Fruit fly (Drosophila melanogaster): ENCODE results near the gene Cds.

Gene Cds

dm6 chr3L:8156199-8156598, 28.6 kb downstream of the Cds start:
- TF ChIP-seq CG34367 (tag; optimal IDR thresholded peaks at IDR 0.05) (no peak), CG4496 (GFP tag; IDR thresholded peaks at IDR 0.05) (peak; percentile 45; the same call in 1 of the 3 replicates), Ets98B (GFP tag; IDR thresholded peaks at IDR 0.05) (peak; percentile 18; the same call in 1 of the 2 replicates), Pif1B (GFP tag; optimal IDR thresholded peaks at IDR 0.05) (no peak), CG9948 (tag; optimal IDR thresholded peaks at IDR 0.05) (no peak), CG12605 (GFP tag; IDR thresholded peaks at IDR 0.05) (no peak), CG32121 (GFP tag; IDR thresholded peaks at IDR 0.05) (no peak), CG10348 (GFP tag; IDR thresholded peaks at IDR 0.05) (no peak), D1 (tag; optimal IDR thresholded peaks at IDR 0.05) (no peak), gl (tag; optimal IDR thresholded peaks at IDR 0.05) (no peak), CG8159 (tag; optimal IDR thresholded peaks at IDR 0.05) (peak; percentile 45), rn (GFP tag; IDR thresholded peaks at IDR 0.05) (no peak), CG14655 (GFP tag; optimal IDR thresholded peaks at IDR 0.05) (no peak), CG13204 (GFP tag; optimal IDR thresholded peaks at IDR 0.05) (no peak), CG8301 (tag; optimal IDR thresholded peaks at IDR 0.05) (peak; percentile 26), CG17806 (tag; optimal IDR thresholded peaks at IDR 0.05) (peak; percentile 22), CG15710 (tag; optimal IDR thresholded peaks at IDR 0.05) (peak; percentile 21), EcR (GFP tag; optimal IDR thresholded peaks at IDR 0.05) (no peak), fd96Ca (GFP tag; IDR thresholded peaks at IDR 0.05) (0 out of 3 replicates have a peak, but pooled peaks have one; percentile 43), Pif1A (GFP tag; optimal IDR thresholded peaks at IDR 0.05) (no peak), Snoo (tag; optimal IDR thresholded peaks at IDR 0.05) (peak; percentile 11)

- TF ChIP-seq CG8301 (tag; optimal IDR thresholded peaks at IDR 0.05) (peak; percentile 5), CG15710 (tag; optimal IDR thresholded peaks at IDR 0.05) (peak; percentile 68), CG17806 (tag; optimal IDR thresholded peaks at IDR 0.05) (peak; percentile 31), rn (GFP tag; IDR thresholded peaks at IDR 0.05) (no peak), Pif1B (GFP tag; optimal IDR thresholded peaks at IDR 0.05) (peak; percentile 46), EcR (GFP tag; optimal IDR thresholded peaks at IDR 0.05) (peak; percentile 48), CG32121 (GFP tag; IDR thresholded peaks at IDR 0.05) (0 out of 2 replicates have a peak, but pooled peaks have one; percentile 13), CG13204 (GFP tag; optimal IDR thresholded peaks at IDR 0.05) (no peak), CG34367 (tag; optimal IDR thresholded peaks at IDR 0.05) (peak; percentile 38), fd96Ca (GFP tag; IDR thresholded peaks at IDR 0.05) (no peak), D1 (tag; optimal IDR thresholded peaks at IDR 0.05) (no peak), Ets98B (GFP tag; IDR thresholded peaks at IDR 0.05) (no peak), CG8159 (tag; optimal IDR thresholded peaks at IDR 0.05) (peak; percentile 62), Pif1A (GFP tag; optimal IDR thresholded peaks at IDR 0.05) (peak; percentile 22), Snoo (tag; optimal IDR thresholded peaks at IDR 0.05) (peak; percentile 25)
These were observed 29.5 kb downstream of the Cds start for dm6 chr3L:8157079-8157478.

DNA sequence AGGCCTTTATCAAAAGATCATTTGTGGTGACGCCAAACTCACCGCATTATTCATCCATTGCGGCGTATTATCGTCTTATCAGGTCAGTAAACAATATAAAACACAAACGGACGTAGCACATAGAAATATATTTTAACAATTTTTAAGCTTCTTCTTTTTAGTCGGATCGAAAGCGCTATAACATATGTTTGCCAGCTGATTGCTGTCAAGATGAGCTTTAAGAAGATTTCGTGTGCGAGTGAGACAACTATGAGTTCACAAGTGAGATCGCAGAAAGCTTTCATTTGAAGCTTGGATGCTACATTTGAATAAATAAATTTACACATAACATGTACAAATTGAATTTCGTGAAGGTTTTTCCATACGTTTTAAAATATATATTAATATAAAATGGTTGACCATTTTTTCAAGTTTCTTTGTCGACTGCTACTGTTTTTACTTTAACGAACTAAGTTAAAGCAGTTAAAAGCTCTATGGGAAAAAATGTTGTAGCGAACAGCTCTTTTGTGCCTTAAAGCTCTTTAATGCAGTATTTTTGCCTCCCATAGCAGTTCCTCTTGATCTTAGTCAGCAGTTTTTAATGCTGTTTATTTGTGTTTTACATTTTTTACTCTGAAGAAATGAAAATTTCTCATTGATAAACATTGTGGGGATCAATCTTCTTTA, 31.3 kb downstream of the Cds start, which contains the start of gene CG42445:
Gene CG42445, minus strand, starts transcription at position 186 of the 666 bp plus-strand sequence.
- TF ChIP-seq Pif1B (GFP tag; optimal IDR thresholded peaks at IDR 0.05) (no peak), Pif1A (GFP tag; optimal IDR thresholded peaks at IDR 0.05) (no peak), rn (GFP tag; IDR thresholded peaks at IDR 0.05) (no peak), CG12605 (GFP tag; IDR thresholded peaks at IDR 0.05) (no peak), EcR (GFP tag; optimal IDR thresholded peaks at IDR 0.05) (no peak), D1 (tag; optimal IDR thresholded peaks at IDR 0.05) (no peak), CG32121 (GFP tag; IDR thresholded peaks at IDR 0.05) (no peak), fd96Ca (GFP tag; IDR thresholded peaks at IDR 0.05) (no peak), CG4496 (GFP tag; IDR thresholded peaks at IDR 0.05) (no peak), CG13204 (GFP tag; optimal IDR thresholded peaks at IDR 0.05) (no peak), gl (tag; optimal IDR thresholded peaks at IDR 0.05) (no peak), CG15710 (tag; optimal IDR thresholded peaks at IDR 0.05) (no peak), CG8159 (tag; optimal IDR thresholded peaks at IDR 0.05) (no peak), CG8301 (tag; optimal IDR thresholded peaks at IDR 0.05) (no peak), CG17806 (tag; optimal IDR thresholded peaks at IDR 0.05) (no peak), Snoo (tag; optimal IDR thresholded peaks at IDR 0.05) (no peak)

DNA sequence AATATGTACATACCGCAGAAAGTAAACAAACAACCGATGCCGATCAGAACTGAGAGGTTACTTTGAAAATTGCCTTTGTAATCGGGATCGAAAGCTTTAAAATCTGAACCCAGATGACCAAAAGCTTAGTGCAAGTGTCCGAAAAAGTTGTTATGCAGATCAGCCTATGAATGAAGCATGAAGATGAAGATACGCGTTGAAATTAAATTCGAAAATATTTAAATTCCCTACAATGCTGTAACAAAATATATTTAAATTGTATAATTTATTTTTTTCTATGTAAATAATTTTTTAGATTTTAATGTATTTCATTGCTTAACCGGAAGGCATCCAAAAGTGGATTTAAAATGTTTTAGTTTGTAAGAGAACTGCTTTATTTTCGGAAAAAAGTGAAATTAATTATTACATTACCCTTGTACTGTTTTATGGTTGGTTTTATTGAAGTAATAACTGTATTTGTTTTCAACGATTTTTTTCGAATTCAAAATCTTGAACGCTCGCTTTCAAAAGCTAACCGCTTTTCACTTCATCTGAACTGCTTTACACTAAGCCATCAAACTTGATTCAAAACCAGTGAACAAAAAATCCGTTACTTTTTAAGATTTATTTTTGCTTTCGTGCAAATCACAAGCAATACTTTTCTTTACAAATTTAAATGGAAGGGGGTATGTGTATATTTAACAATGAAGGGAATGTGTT, 32.3 kb downstream of the Cds start, which contains the start of gene CG43886:
Gene CG43886, minus strand, starts transcription at position 51 of the 699 bp plus-strand sequence.
- peak; percentile 14 for TF ChIP-seq D1 (tag; optimal IDR thresholded peaks at IDR 0.05)
- no peak for TF ChIP-seq Pif1B (GFP tag; optimal IDR thresholded peaks at IDR 0.05)

DNA sequence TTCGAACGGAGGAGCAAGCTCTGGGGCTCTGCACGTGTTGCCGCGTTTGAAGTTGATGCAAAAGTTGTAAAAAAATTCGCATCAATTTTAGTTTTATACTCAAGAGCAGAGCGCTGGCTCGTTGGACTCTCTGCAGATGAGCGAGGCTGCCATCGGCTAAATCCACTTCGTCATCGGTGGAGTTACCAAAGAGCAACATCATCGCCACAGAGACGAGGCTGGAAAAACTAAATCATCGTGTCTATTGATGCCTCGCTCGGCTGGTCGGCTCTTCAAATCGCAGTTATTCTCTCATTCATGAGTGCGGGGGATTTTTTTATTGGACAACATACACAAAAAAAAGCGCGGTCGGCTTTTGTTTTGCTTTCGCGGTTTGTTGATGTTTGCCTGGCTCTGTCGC, 37.9 kb downstream of the Cds start, which contains the start of gene CG13675:
Gene CG13675, minus strand, starts transcription at position 83 of the 400 bp plus-strand sequence.
- peak; percentile 44; the same call in 1 of the 3 replicates for TF ChIP-seq CG4496 (GFP tag; IDR thresholded peaks at IDR 0.05)
- TF ChIP-seq Pif1B (GFP tag; optimal IDR thresholded peaks at IDR 0.05) = no peak
- TF ChIP-seq CG8159 (tag; optimal IDR thresholded peaks at IDR 0.05) = no peak

DNA sequence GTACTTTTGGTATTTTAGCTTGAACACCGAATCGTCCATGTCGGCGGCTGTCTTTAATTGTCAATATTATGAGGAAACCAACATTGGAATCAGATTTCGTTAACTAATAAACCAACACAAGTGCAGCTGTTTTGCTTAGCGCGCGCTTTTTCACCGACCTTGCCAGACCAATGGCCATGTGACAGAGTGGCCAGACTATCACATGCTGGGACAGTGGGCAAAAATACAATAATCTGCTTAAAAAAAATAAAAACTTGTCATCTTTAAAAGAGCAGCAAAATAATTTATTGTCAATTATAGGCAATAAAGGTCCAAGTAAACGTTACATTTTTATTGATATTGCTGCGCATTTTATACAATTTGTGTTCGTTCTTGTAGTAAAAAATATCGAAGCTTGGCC, 48.3 kb downstream of the Cds start, which contains the start of gene RecQ4:
Gene RecQ4, minus strand, starts transcription at position 161 of the 400 bp plus-strand sequence.
- TF ChIP-seq CG32121 (GFP tag; IDR thresholded peaks at IDR 0.05) = no peak
- no peak for TF ChIP-seq CG12605 (GFP tag; IDR thresholded peaks at IDR 0.05)
- no peak for TF ChIP-seq Pif1A (GFP tag; optimal IDR thresholded peaks at IDR 0.05)
- TF ChIP-seq D1 (tag; optimal IDR thresholded peaks at IDR 0.05) = no peak
- TF ChIP-seq CG17806 (tag; optimal IDR thresholded peaks at IDR 0.05) = no peak
- TF ChIP-seq gl (tag; optimal IDR thresholded peaks at IDR 0.05) = no peak
- TF ChIP-seq CG15710 (tag; optimal IDR thresholded peaks at IDR 0.05) = no peak
- no peak for TF ChIP-seq Ets98B (GFP tag; IDR thresholded peaks at IDR 0.05)
- no peak for TF ChIP-seq CG4496 (GFP tag; IDR thresholded peaks at IDR 0.05)
